Fruit fly (Drosophila melanogaster) whole organism, embryonic: ENCODE results near the gene Atg14.

Experiments used
- ATbp ChIP-seq: fragments of 200-800 bp; sonication (Bioruptor generic); optimal IDR thresholded peaks from 2 replicates; lab custom pipeline; 2017; ENCODE audit warnings: missing biosample characterization, mild to moderate bottlenecking, missing genetic modification characterization, missing genetic modification reagents
- Abd-B ChIP-seq: fragments of 200-800 bp; sonication (Bioruptor generic); optimal IDR thresholded peaks from 2 replicates; lab custom pipeline; 2018; ENCODE audit warnings: missing biosample characterization, mild to moderate bottlenecking, missing genetic modification characterization, moderate library complexity
- Atf6 ChIP-seq: fragments of 200-800 bp; sonication (Bioruptor generic); IDR thresholded peaks from 2 replicates; pipeline ENCODE4 v1.3.6; 2022; ENCODE audit warnings: missing biosample characterization, missing genetic modification characterization
- Awh ChIP-seq: fragments of 200-800 bp; sonication (Bioruptor generic); IDR thresholded peaks from 2 replicates; pipeline ENCODE4, ENCODE4 v1.3.6; 2022; ENCODE audit warnings: missing biosample characterization, missing genetic modification characterization
- Bdp1 ChIP-seq: fragments of 200-800 bp; sonication (Bioruptor generic); optimal IDR thresholded peaks from 3 replicates; lab custom pipeline; 2016; ENCODE audit warnings: missing biosample characterization, missing genetic modification characterization
- CG10366 ChIP-seq: fragments of 200-800 bp; sonication (Bioruptor generic); IDR thresholded peaks from 2 replicates; pipeline ENCODE4 v1.3.6; 2022; ENCODE audit warnings: missing biosample characterization, missing genetic modification characterization
- CG12155 ChIP-seq: fragments of 200-800 bp; sonication (Bioruptor generic); optimal IDR thresholded peaks from 3 replicates; lab custom pipeline; 2016; ENCODE audit warnings: missing biosample characterization, missing genetic modification characterization
- CG12391 ChIP-seq: fragments of 200-800 bp; sonication (Bioruptor generic); optimal IDR thresholded peaks from 3 replicates; lab custom pipeline; 2018; ENCODE audit warnings: missing biosample characterization, mild to moderate bottlenecking, missing genetic modification characterization, moderate library complexity
- CG14014 ChIP-seq: fragments of 200-800 bp; sonication (Bioruptor generic); IDR thresholded peaks from 2 replicates; pipeline ENCODE4 v1.3.6; 2022; ENCODE audit warnings: missing biosample characterization, missing genetic modification characterization
- CG1602 ChIP-seq: fragments of 200-800 bp; sonication (Bioruptor generic); optimal IDR thresholded peaks from 3 replicates; lab custom pipeline; 2016; ENCODE audit warnings: missing biosample characterization, missing genetic modification characterization
- CG1603 ChIP-seq: fragments of 200-800 bp; sonication (Bioruptor generic); optimal IDR thresholded peaks from 2 replicates; lab custom pipeline; 2019; ENCODE audit warnings: missing biosample characterization, mild to moderate bottlenecking, missing genetic modification characterization, moderate library complexity
- CG16863 ChIP-seq: fragments of 200-800 bp; sonication (Bioruptor generic); optimal IDR thresholded peaks from 3 replicates; lab custom pipeline; 2016; ENCODE audit warnings: missing biosample characterization, missing genetic modification characterization
- CG2116 ChIP-seq: fragments of 200-800 bp; sonication (Bioruptor generic); optimal IDR thresholded peaks from 3 replicates; lab custom pipeline; 2018; ENCODE audit warnings: missing biosample characterization, mild to moderate bottlenecking, missing genetic modification characterization
- CG31365 ChIP-seq: fragments of 200-800 bp; sonication (Bioruptor generic); optimal IDR thresholded peaks from 2 replicates; lab custom pipeline; 2018; ENCODE audit warnings: missing biosample characterization, mild to moderate bottlenecking, missing genetic modification characterization
- CG3163 ChIP-seq: fragments of 200-800 bp; sonication (Bioruptor generic); optimal IDR thresholded peaks from 3 replicates; lab custom pipeline; 2016; ENCODE audit warnings: missing biosample characterization, missing genetic modification characterization
- CG32767 ChIP-seq: fragments of 200-800 bp; sonication (Bioruptor generic); IDR thresholded peaks from 2 replicates; pipeline ENCODE4 v1.3.6; 2022; ENCODE audit warnings: missing biosample characterization, missing genetic modification characterization
- CG32772 ChIP-seq: fragments of 200-800 bp; sonication (Bioruptor generic); IDR thresholded peaks from 2 replicates; pipeline ENCODE4 v1.3.6; 2022; ENCODE audit warnings: missing biosample characterization, missing genetic modification characterization
- CG6272 ChIP-seq: fragments of 200-800 bp; sonication (Bioruptor generic); IDR thresholded peaks from 2 replicates; pipeline ENCODE4 v1.3.6; 2022; ENCODE audit warnings: missing biosample characterization, missing genetic modification characterization
- CrebB ChIP-seq: fragments of 200-800 bp; sonication (Bioruptor generic); optimal IDR thresholded peaks from 3 replicates; lab custom pipeline; 2018; ENCODE audit warnings: missing biosample characterization, mild to moderate bottlenecking, missing genetic modification characterization
- Deaf1 ChIP-seq: fragments of 200-800 bp; optimal IDR thresholded peaks from 3 replicates; lab custom pipeline; 2019; ENCODE audit warnings: missing biosample characterization, mild to moderate bottlenecking, missing genetic modification characterization, moderate library complexity
- HLHmδ ChIP-seq: fragments of 200-800 bp; sonication (Bioruptor generic); optimal IDR thresholded peaks from 2 replicates; lab custom pipeline; 2018; ENCODE audit warnings: missing biosample characterization, mild to moderate bottlenecking, missing genetic modification characterization, moderate library complexity
- Hand ChIP-seq: fragments of 200-800 bp; sonication (Bioruptor generic); optimal IDR thresholded peaks from 2 replicates; lab custom pipeline; 2017; ENCODE audit warnings: mild to moderate bottlenecking, missing biosample characterization, missing genetic modification reagents, missing genetic modification characterization
- Jarid2 ChIP-seq: fragments of 200-800 bp; sonication (Bioruptor generic); optimal IDR thresholded peaks from 3 replicates; lab custom pipeline; 2017; ENCODE audit warnings: mild to moderate bottlenecking, missing biosample characterization, missing genetic modification reagents, missing genetic modification characterization
- Mes4 ChIP-seq: fragments of 200-800 bp; sonication (Bioruptor generic); optimal IDR thresholded peaks from 2 replicates; lab custom pipeline; 2016; ENCODE audit warnings: missing biosample characterization, missing genetic modification characterization
- Sry-δ ChIP-seq: fragments of 200-800 bp; sonication (Bioruptor generic); optimal IDR thresholded peaks from 2 replicates; lab custom pipeline; 2016; ENCODE audit warnings: missing biosample characterization, missing genetic modification characterization
- Stat92E ChIP-seq, 3 experiments: fragments of >200 bp in 2 of 3; fragments of 200-800 bp in 1 of 3; sonication (Bioruptor generic) in 1 of 3; optimal IDR thresholded peaks; 2 replicates each; lab custom pipeline; 2017 to 2019; ENCODE audit warnings: missing biosample characterization in 3 of 3, missing genetic modification characterization in 3 of 3, mild to moderate bottlenecking in 1 of 3, moderate library complexity in 1 of 3
- Vsx1 ChIP-seq: fragments of 200-800 bp; sonication (Bioruptor generic); optimal IDR thresholded peaks from 2 replicates; lab custom pipeline; 2017; ENCODE audit warnings: missing biosample characterization, mild to moderate bottlenecking, missing genetic modification characterization, missing genetic modification reagents
- bigmax ChIP-seq: fragments of 200-800 bp; sonication (Bioruptor generic); optimal IDR thresholded peaks from 2 replicates; lab custom pipeline; 2018; ENCODE audit warnings: missing biosample characterization, mild to moderate bottlenecking, missing genetic modification characterization
- dan ChIP-seq: fragments of 200-800 bp; sonication (Bioruptor generic); IDR thresholded peaks from 2 replicates; pipeline ENCODE4 v1.3.6; 2022; ENCODE audit warnings: missing biosample characterization, missing genetic modification characterization
- dati ChIP-seq: fragments of 200-800 bp; sonication (Bioruptor generic); IDR thresholded peaks from 2 replicates; pipeline ENCODE4 v1.3.6; 2022; ENCODE audit warnings: missing biosample characterization, missing genetic modification characterization
- eyg ChIP-seq: fragments of 200-800 bp; sonication (Bioruptor generic); optimal IDR thresholded peaks from 3 replicates; lab custom pipeline; 2016; ENCODE audit warnings: missing biosample characterization, missing genetic modification characterization
- fd3F ChIP-seq: fragments of 200-800 bp; sonication (Bioruptor generic); optimal IDR thresholded peaks from 2 replicates; lab custom pipeline; 2018; ENCODE audit warnings: missing biosample characterization, mild to moderate bottlenecking, missing genetic modification characterization, moderate library complexity
- gce ChIP-seq: fragments of 200-800 bp; sonication (Bioruptor generic); IDR thresholded peaks from 3 replicates; pipeline ENCODE4 v1.3.6; 2022; ENCODE audit warnings: missing biosample characterization, missing genetic modification characterization
- gcm2 ChIP-seq: fragments of 200-800 bp; sonication (Bioruptor generic); optimal IDR thresholded peaks from 2 replicates; lab custom pipeline; 2016; ENCODE audit warnings: missing biosample characterization, missing genetic modification characterization
- gem ChIP-seq: fragments of 200-800 bp; sonication (Bioruptor generic); optimal IDR thresholded peaks from 2 replicates; lab custom pipeline; 2019; ENCODE audit warnings: missing biosample characterization, mild to moderate bottlenecking, missing genetic modification characterization, moderate library complexity
- lbe ChIP-seq: fragments of 200-800 bp; sonication (Bioruptor generic); optimal IDR thresholded peaks from 2 replicates; lab custom pipeline; 2016; ENCODE audit warnings: missing biosample characterization, mild to moderate bottlenecking, missing genetic modification characterization
- lov ChIP-seq, 2 experiments: fragments of 200-800 bp in 1 of 2; fragments of >200 bp in 1 of 2; sonication (Bioruptor generic) in 1 of 2; IDR thresholded peaks in 1 of 2; optimal IDR thresholded peaks in 1 of 2; 2 replicates in 1 of 2; 3 replicates in 1 of 2; pipeline versions ENCODE4 v1.3.6 to Lab custom; 2017 to 2022; ENCODE audit warnings: missing biosample characterization in 1 of 2, missing genetic modification characterization in 1 of 2
- otp ChIP-seq: fragments of 200-800 bp; sonication (Bioruptor generic); IDR thresholded peaks from 3 replicates; pipeline ENCODE4, ENCODE4 v1.3.6; 2022; ENCODE audit warnings: missing biosample characterization, missing genetic modification characterization
- run ChIP-seq: fragments of 200-800 bp; sonication (Bioruptor generic); optimal IDR thresholded peaks from 3 replicates; lab custom pipeline; 2018; ENCODE audit warnings: missing biosample characterization, mild to moderate bottlenecking, missing genetic modification characterization
- sob ChIP-seq: fragments of 200-800 bp; sonication (Bioruptor generic); IDR thresholded peaks from 2 replicates; pipeline ENCODE4 v1.3.6; 2022; ENCODE audit warnings: missing biosample characterization, missing genetic modification characterization
- stc ChIP-seq: fragments of 200-800 bp; sonication (Bioruptor generic); IDR thresholded peaks from 2 replicates; pipeline ENCODE4 v1.3.6; 2022; ENCODE audit warnings: missing biosample characterization, missing genetic modification characterization
- sug ChIP-seq: fragments of 200-800 bp; optimal IDR thresholded peaks from 2 replicates; lab custom pipeline; 2019; ENCODE audit warnings: missing biosample characterization, mild to moderate bottlenecking, missing genetic modification characterization, moderate library complexity
- tap ChIP-seq: fragments of 200-800 bp; optimal IDR thresholded peaks from 3 replicates; lab custom pipeline; 2019; ENCODE audit warnings: missing biosample characterization, mild to moderate bottlenecking, missing genetic modification characterization, moderate library complexity
- trem ChIP-seq: fragments of 200-800 bp; optimal IDR thresholded peaks from 3 replicates; lab custom pipeline; 2019; ENCODE audit warnings: missing biosample characterization, mild to moderate bottlenecking, missing genetic modification characterization, moderate library complexity
- trh ChIP-seq: fragments of 200-800 bp; sonication (Bioruptor generic); optimal IDR thresholded peaks from 2 replicates; lab custom pipeline; 2016; ENCODE audit warnings: missing biosample characterization, missing genetic modification characterization
- tup ChIP-seq: fragments of 200-800 bp; sonication (Bioruptor generic); optimal IDR thresholded peaks from 2 replicates; lab custom pipeline; 2016; ENCODE audit warnings: missing biosample characterization, mild to moderate bottlenecking, missing genetic modification characterization, moderate library complexity
- vvl ChIP-seq: fragments of 200-800 bp; sonication (Bioruptor generic); IDR thresholded peaks from 2 replicates; pipeline ENCODE4 v1.3.6; 2022; ENCODE audit warnings: missing biosample characterization, missing genetic modification characterization
- wdn ChIP-seq: fragments of 200-800 bp; sonication (Bioruptor generic); IDR thresholded peaks from 2 replicates; pipeline ENCODE4 v1.3.6; 2022; ENCODE audit warnings: missing biosample characterization, missing genetic modification characterization
- zen2 ChIP-seq: fragments of 200-800 bp; sonication (Bioruptor generic); IDR thresholded peaks from 3 replicates; pipeline ENCODE4 v1.3.6; 2022; ENCODE audit warnings: missing biosample characterization, missing genetic modification characterization; ENCODE audit not compliant: partially characterized antibody
- zf30C ChIP-seq: fragments of 200-800 bp; sonication (Bioruptor generic); optimal IDR thresholded peaks from 3 replicates; lab custom pipeline; 2018; ENCODE audit warnings: missing biosample characterization, mild to moderate bottlenecking, missing genetic modification characterization

Gene Atg14

dm6 chr3R:29130902-29131621 lies 14.9 kb downstream of the Atg14 start, which contains the start of the genes dgt6 and Vha100-1 (continued):
- TF ChIP-seq HLHmδ (GFP tag; lab: Kevin White, UChicago) (no peak), CrebB (tag; lab: Kevin White, UChicago) (no peak), CG2116 (GFP tag; lab: Kevin White, UChicago) (peak; percentile 57), Atf6 (no peak), CG12155 (GFP tag; lab: Kevin White, UChicago) (peak; percentile 24), trh (GFP tag; lab: Kevin White, UChicago) (no peak), Hand (GFP tag; lab: Kevin White, UChicago) (no peak), ATbp (GFP tag; lab: Kevin White, UChicago) (no peak), Vsx1 (GFP tag; lab: Kevin White, UChicago) (no peak), CG10366 (GFP tag; lab: Robert Waterston, UW) (no peak), Stat92E (GFP tag; optimal IDR thresholded peaks at IDR 0.05; lab: Kevin White, UChicago) (peak in 1 of 3 experiments; percentile 32), otp (GFP tag; lab: Robert Waterston, UW) (no peak), CG1603 (tag; lab: Kevin White, UChicago) (no peak), eyg (no peak), Deaf1 (tag; lab: Kevin White, UChicago) (peak; percentile 63), stc (GFP tag; lab: Robert Waterston, UW) (no peak), Bdp1 (GFP tag; lab: Kevin White, UChicago) (no peak), dati (GFP tag; lab: Robert Waterston, UW) (no peak), sug (tag; lab: Kevin White, UChicago) (peak; percentile 60), CG12391 (peak; percentile 62), trem (tag; lab: Kevin White, UChicago) (peak; percentile 83), Mes4 (GFP tag; lab: Kevin White, UChicago) (no peak), tap (no peak), lov (optimal IDR thresholded peaks at IDR 0.05; lab: Kevin White, UChicago) (no peak), lov (GFP tag; IDR thresholded peaks at IDR 0.05; lab: Robert Waterston, UW) (0 out of 3 replicates have a peak, but pooled peaks have one; percentile 11), zf30C (GFP tag; lab: Kevin White, UChicago) (no peak), dan (GFP tag; lab: Robert Waterston, UW) (no peak), tup (no peak), Abd-B (GFP tag; lab: Kevin White, UChicago) (no peak), Awh (GFP tag; lab: Robert Waterston, UW) (no peak), Jarid2 (peak; percentile 32), CG14014 (no peak), gem (no peak), bigmax (GFP tag; lab: Kevin White, UChicago) (no peak), wdn (GFP tag; lab: Robert Waterston, UW) (no peak), CG32772 (GFP tag; lab: Robert Waterston, UW) (no peak), zen2 (GFP tag; lab: Robert Waterston, UW) (no peak), CG6272 (no peak), CG16863 (GFP tag; lab: Kevin White, UChicago) (no peak), CG32767 (GFP tag; lab: Robert Waterston, UW) (no peak), Sry-δ (peak; percentile 46), lbe (GFP tag; lab: Kevin White, UChicago) (peak; percentile 5), run (tag; lab: Kevin White, UChicago) (no peak), sob (GFP tag; lab: Robert Waterston, UW) (peak; percentile 21; the same call in 1 of the 2 replicates), fd3F (GFP tag; lab: Kevin White, UChicago) (no peak), CG1602 (GFP tag; lab: Kevin White, UChicago) (no peak), gcm2 (GFP tag; lab: Kevin White, UChicago) (no peak), vvl (GFP tag; lab: Robert Waterston, UW) (peak; percentile 52; the same call in 1 of the 2 replicates), CG31365 (no peak), CG3163 (GFP tag; lab: Kevin White, UChicago) (no peak), gce (GFP tag; lab: Robert Waterston, UW) (no peak)
